Fruit fly (Drosophila melanogaster): ENCODE measurements around the gene CG1529.
A peak's percentile ranks its signal among the peaks of the same experiment; 100 is the strongest.

DNA sequence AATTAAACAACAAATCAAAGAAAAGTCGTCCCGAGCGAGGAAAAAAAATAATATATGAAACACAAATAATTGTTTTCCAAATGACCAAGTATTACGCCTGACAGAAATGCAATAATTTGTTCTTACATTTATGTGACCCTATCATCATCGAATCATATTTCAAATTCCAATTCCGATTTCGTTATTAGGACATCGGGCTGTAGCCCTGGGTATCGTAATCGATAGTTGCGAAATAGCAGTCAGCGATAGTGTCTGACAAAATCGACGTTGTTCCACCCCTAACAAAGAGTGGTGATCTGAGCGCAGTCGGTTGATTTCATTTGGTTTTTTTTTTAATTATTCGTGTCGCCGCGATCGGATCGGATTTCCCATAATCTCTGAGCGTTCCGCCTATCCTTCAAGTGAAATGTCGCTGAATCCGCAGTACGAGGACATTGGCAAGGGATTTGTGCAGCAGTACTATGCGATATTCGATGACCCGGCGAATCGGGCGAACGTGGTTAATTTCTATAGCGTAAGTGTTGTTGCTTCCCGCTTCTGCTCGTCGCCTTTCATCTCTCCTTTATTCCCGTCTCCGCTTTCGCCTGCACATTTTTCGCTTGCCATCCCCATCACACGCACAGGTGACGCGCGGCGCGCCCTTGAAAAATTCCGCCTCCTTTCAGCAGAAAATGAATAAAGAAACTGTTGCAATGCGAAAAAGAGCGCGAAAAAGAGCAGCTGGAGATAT lies 3.6 kb upstream of the CG1529 start, which contains the start of gene Ntf-2:
- TF ChIP-seq ato (GFP tag; IDR thresholded peaks at IDR 0.05; ENCODE audit: partially characterized antibody) (peak; percentile 77), unc-4 (GFP tag; IDR thresholded peaks at IDR 0.05; ENCODE audit: partially characterized antibody) (peak; percentile 70), CG31365 (tag; optimal IDR thresholded peaks at IDR 0.05) (no peak), sd (tag; optimal IDR thresholded peaks at IDR 0.05) (no peak), sens (GFP tag) (peak; percentile 69), trh (GFP tag; optimal IDR thresholded peaks at IDR 0.05) (no peak), CG8944 (GFP tag; optimal IDR thresholded peaks at IDR 0.05) (peak; percentile 26), Sox100B (GFP tag; optimal IDR thresholded peaks at IDR 0.05) (no peak), cato (GFP tag; optimal IDR thresholded peaks at IDR 0.05; ENCODE audit: borderline replicate concordance) (no peak), CG4424 (GFP tag; optimal IDR thresholded peaks at IDR 0.05) (no peak)

All from whole organism, embryonic.